Worm (Caenorhabditis elegans) whole organism, young adult: Measurements from ENCODE around the gene snfc-5.

Experiments used
- C17E4.6 ChIP-seq: fragments of 200-800 bp; sonication (Bioruptor generic); IDR thresholded peaks from 2 replicates; pipeline ENCODE4 v1.3.6; 2022; ENCODE audit warnings: missing genetic modification reagents, missing genetic modification characterization, missing compliant biosample characterization
- D2030.7 ChIP-seq: fragments of 200-800 bp; sonication (Bioruptor generic); IDR thresholded peaks from 2 replicates; pipeline ENCODE4 v1.3.6; 2022; ENCODE audit warnings: missing genetic modification reagents, missing genetic modification characterization, missing compliant biosample characterization
- F23B12.7 ChIP-seq: sonication (generic microtip); optimal IDR thresholded peaks from 2 replicates; lab custom pipeline; 2017; ENCODE audit warnings: missing genetic modification characterization, mild to moderate bottlenecking, missing compliant biosample characterization, antibody characterized with exemption, moderate library complexity; ENCODE audit not compliant: insufficient read depth
- F33H1.4 ChIP-seq: fragments of 200-800 bp; sonication (Bioruptor generic); IDR thresholded peaks from 2 replicates; pipeline ENCODE4 v1.3.6; 2022; ENCODE audit warnings: missing genetic modification reagents, missing genetic modification characterization, missing compliant biosample characterization
- F37B4.10 ChIP-seq: fragments of 200-800 bp; sonication (Bioruptor generic); IDR thresholded peaks from 2 replicates; pipeline ENCODE4 v1.3.6; 2022; ENCODE audit warnings: missing genetic modification characterization, missing compliant biosample characterization
- F49E8.2 ChIP-seq: sonication (generic microtip); optimal IDR thresholded peaks from 3 replicates; lab custom pipeline; 2017; ENCODE audit warnings: missing genetic modification characterization, mild to moderate bottlenecking, missing compliant biosample characterization, antibody characterized with exemption, moderate library complexity; ENCODE audit not compliant: insufficient read depth
- Y53G8AR.9 ChIP-seq: fragments of 200-800 bp; sonication (Bioruptor generic); conservative IDR thresholded peaks from 2 replicates; pipeline ENCODE4 v1.3.6; 2022; ENCODE audit warnings: missing genetic modification reagents, missing genetic modification characterization, missing compliant biosample characterization
- Y56A3A.18 ChIP-seq: fragments of 200-800 bp; sonication (Bioruptor generic); IDR thresholded peaks from 2 replicates; pipeline ENCODE4 v1.3.6; 2022; ENCODE audit warnings: missing genetic modification reagents, missing genetic modification characterization, missing compliant biosample characterization
- Y67H2A.10 ChIP-seq: fragments of 200-800 bp; sonication (Bioruptor generic); conservative IDR thresholded peaks from 2 replicates; pipeline ENCODE4 v1.3.6; 2022; ENCODE audit warnings: missing genetic modification reagents, missing genetic modification characterization, missing compliant biosample characterization
- Y79H2A.3 ChIP-seq: fragments of 200-800 bp; sonication (Bioruptor generic); conservative IDR thresholded peaks from 2 replicates; pipeline ENCODE4 v1.3.6; 2022; ENCODE audit warnings: missing genetic modification reagents, missing genetic modification characterization, missing compliant biosample characterization
- atf-7 ChIP-seq: sonication (generic microtip); optimal IDR thresholded peaks from 2 replicates; lab custom pipeline; 2017; ENCODE audit warnings: mild to moderate bottlenecking, missing genetic modification characterization, missing compliant biosample characterization
- athp-1 ChIP-seq: sonication (generic microtip); optimal IDR thresholded peaks from 2 replicates; lab custom pipeline; 2017; ENCODE audit warnings: mild to moderate bottlenecking, missing genetic modification characterization, missing compliant biosample characterization
- ccch-3 ChIP-seq: fragments of 200-800 bp; sonication (Bioruptor generic); optimal IDR thresholded peaks from 2 replicates; lab custom pipeline; 2018; ENCODE audit warnings: mild to moderate bottlenecking, missing genetic modification characterization, missing compliant biosample characterization
- cebp-1 ChIP-seq, 2 experiments: fragments of 200-800 bp in 1 of 2; sonication (Bioruptor generic) in 1 of 2; sonication (generic microtip) in 1 of 2; IDR thresholded peaks in 1 of 2; optimal IDR thresholded peaks in 1 of 2; 2 replicates each; pipeline versions ENCODE4 v1.3.6 to Lab custom; 2017 to 2022; ENCODE audit warnings: missing compliant biosample characterization in 2 of 2, missing genetic modification characterization in 2 of 2, mild to moderate bottlenecking in 1 of 2, missing genetic modification reagents in 1 of 2, moderate library complexity in 1 of 2
- cebp-2 ChIP-seq: fragments of 200-800 bp; sonication (Bioruptor generic); IDR thresholded peaks from 2 replicates; pipeline ENCODE4 v1.3.6; 2022; ENCODE audit warnings: missing genetic modification characterization, missing compliant biosample characterization
- chd-7 ChIP-seq: sonication (generic microtip); optimal IDR thresholded peaks from 2 replicates; lab custom pipeline; 2016; ENCODE audit warnings: mild to moderate bottlenecking, missing genetic modification characterization, moderate library complexity, missing compliant biosample characterization
- dpl-1 ChIP-seq: fragments of 150-350 bp; optimal IDR thresholded peaks from 2 replicates; lab custom pipeline; 2014; ENCODE audit warnings: missing biosample characterization, missing genetic modification reagents, missing genetic modification characterization
- egl-18 ChIP-seq: fragments of 200-800 bp; sonication (Bioruptor generic); IDR thresholded peaks from 2 replicates; pipeline ENCODE4 v1.3.6; 2022; ENCODE audit warnings: missing genetic modification reagents, missing genetic modification characterization, missing compliant biosample characterization
- ets-4 ChIP-seq: fragments of 200-800 bp; sonication (Bioruptor generic); optimal IDR thresholded peaks from 2 replicates; lab custom pipeline; 2018; ENCODE audit warnings: mild to moderate bottlenecking, missing genetic modification characterization, missing compliant biosample characterization
- him-1 ChIP-seq: sonication (generic microtip); optimal IDR thresholded peaks from 2 replicates; lab custom pipeline; 2016; ENCODE audit warnings: missing genotype, missing genetic modification reagents, missing genetic modification characterization, missing compliant biosample characterization
- hlh-12 ChIP-seq: sonication (generic microtip); optimal IDR thresholded peaks from 2 replicates; lab custom pipeline; 2016; ENCODE audit warnings: missing genetic modification characterization, missing compliant biosample characterization
- hmg-20 ChIP-seq: fragments of 200-800 bp; sonication (Bioruptor generic); IDR thresholded peaks from 2 replicates; pipeline ENCODE4 v1.3.6; 2022; ENCODE audit warnings: missing genetic modification reagents, missing genetic modification characterization, missing compliant biosample characterization
- hsf-1 ChIP-seq: fragments of 200-800 bp; sonication (Bioruptor generic); IDR thresholded peaks from 2 replicates; pipeline ENCODE4 v1.3.6; 2022; ENCODE audit warnings: missing genetic modification reagents, missing genetic modification characterization, missing compliant biosample characterization
- lin-26 ChIP-seq: fragments of 200-800 bp; sonication (Bioruptor generic); IDR thresholded peaks from 2 replicates; pipeline ENCODE4 v1.3.6; 2022; ENCODE audit warnings: missing genetic modification reagents, missing genetic modification characterization, missing compliant biosample characterization
- lin-54 ChIP-seq: fragments of 200-800 bp; sonication (Bioruptor generic); optimal IDR thresholded peaks from 2 replicates; lab custom pipeline; 2018; ENCODE audit warnings: mild to moderate bottlenecking, missing genetic modification characterization, missing compliant biosample characterization
- lsl-1 ChIP-seq: fragments of 200-800 bp; sonication (Bioruptor generic); optimal IDR thresholded peaks from 2 replicates; lab custom pipeline; 2018; ENCODE audit warnings: mild to moderate bottlenecking, missing genetic modification characterization, moderate library complexity, missing compliant biosample characterization
- madf-3 ChIP-seq: fragments of 200-800 bp; sonication (Bioruptor generic); IDR thresholded peaks from 2 replicates; pipeline ENCODE4 v1.3.6; 2022; ENCODE audit warnings: missing genetic modification reagents, missing genetic modification characterization, missing compliant biosample characterization
- mcd-1 ChIP-seq: fragments of 200-800 bp; sonication (Bioruptor generic); IDR thresholded peaks from 2 replicates; pipeline ENCODE4 v1.3.6; 2022; ENCODE audit warnings: missing genetic modification reagents, missing genetic modification characterization, missing compliant biosample characterization
- mxl-1 ChIP-seq: sonication (generic microtip); optimal IDR thresholded peaks from 2 replicates; lab custom pipeline; 2016; ENCODE audit warnings: missing genetic modification characterization, missing compliant biosample characterization
- nfya-1 ChIP-seq: sonication (generic microtip); optimal IDR thresholded peaks from 2 replicates; lab custom pipeline; 2017; ENCODE audit warnings: antibody characterized with exemption, missing compliant biosample characterization, missing genetic modification characterization, borderline replicate concordance; ENCODE audit not compliant: insufficient read depth
- nfya-2 ChIP-seq: fragments of 200-800 bp; sonication (Bioruptor generic); IDR thresholded peaks from 2 replicates; pipeline ENCODE4 v1.3.6; 2022; ENCODE audit warnings: missing genetic modification reagents, missing genetic modification characterization, missing compliant biosample characterization
- nfyb-1 ChIP-seq: fragments of 200-800 bp; sonication (Bioruptor generic); IDR thresholded peaks from 2 replicates; pipeline ENCODE4 v1.3.6; 2022; ENCODE audit warnings: missing genetic modification reagents, missing genetic modification characterization, missing compliant biosample characterization
- pbrm-1 ChIP-seq: fragments of 200-800 bp; sonication (Bioruptor generic); IDR thresholded peaks from 2 replicates; pipeline ENCODE4 v1.3.6; 2022; ENCODE audit warnings: missing genetic modification reagents, missing genetic modification characterization, missing compliant biosample characterization
- rcor-1 ChIP-seq: fragments of 200-800 bp; sonication (Bioruptor generic); IDR thresholded peaks from 2 replicates; pipeline ENCODE4 v1.3.6; 2022; ENCODE audit warnings: missing genetic modification reagents, missing genetic modification characterization, missing compliant biosample characterization
- snpc-4 ChIP-seq, 5 experiments: fragments of 150-350 bp in 1 of 5; sonication (generic microtip) in 4 of 5; optimal IDR thresholded peaks; 2 replicates each; lab custom pipeline; 2014 to 2018; ENCODE audit warnings: missing genetic modification characterization in 5 of 5, missing biosample characterization in 3 of 5, antibody characterized with exemption in 2 of 5, mild to moderate bottlenecking in 2 of 5, missing compliant biosample characterization in 2 of 5, missing genotype in 2 of 5, moderate library complexity in 2 of 5, missing genetic modification reagents in 1 of 5
- tbp1 ChIP-seq: fragments of 200-800 bp; sonication (Bioruptor generic); optimal IDR thresholded peaks from 2 replicates; lab custom pipeline; 2018; ENCODE audit warnings: mild to moderate bottlenecking, missing genetic modification characterization, missing compliant biosample characterization
- zim-3 ChIP-seq: sonication (generic microtip); optimal IDR thresholded peaks from 2 replicates; lab custom pipeline; 2017; ENCODE audit warnings: mild to moderate bottlenecking, missing genetic modification characterization, moderate library complexity, missing compliant biosample characterization
- ztf-25 ChIP-seq: fragments of 200-800 bp; sonication (Bioruptor generic); IDR thresholded peaks from 2 replicates; pipeline ENCODE4 v1.3.6; 2022; ENCODE audit warnings: missing genetic modification reagents, missing genetic modification characterization, missing compliant biosample characterization
- ztf-28 ChIP-seq: fragments of 200-800 bp; sonication (Bioruptor generic); IDR thresholded peaks from 2 replicates; pipeline ENCODE4 v1.3.6; 2022; ENCODE audit warnings: missing genetic modification reagents, missing genetic modification characterization, missing compliant biosample characterization

The snfc-5 gene

DNA sequence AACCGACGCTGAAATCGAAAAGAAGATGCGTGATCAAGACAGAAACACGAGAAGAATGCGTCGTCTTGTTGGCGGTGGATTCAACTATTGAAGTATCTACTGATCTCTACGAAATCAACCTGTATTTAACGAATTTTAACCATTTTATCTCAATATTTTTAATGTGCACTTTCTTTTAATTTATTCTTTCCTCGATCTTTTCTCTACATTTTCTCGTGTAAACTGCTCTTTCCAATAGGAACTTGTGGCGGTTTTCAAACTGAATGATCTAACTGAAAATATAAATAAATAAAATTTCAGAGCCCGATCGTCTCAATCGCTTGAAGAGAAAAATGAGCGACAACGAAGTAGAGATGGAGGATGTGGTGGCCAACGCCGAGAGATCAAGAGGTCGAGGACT is 1.4 kb downstream of the snfc-5 start, which contains the start of gene rnp-4:
TSS of gene rnp-4 (plus strand) at position 301 of the 400 bp plus-strand sequence.
- TF ChIP-seq Y53G8AR.9 (GFP tag; lab: Robert Waterston, UW): 0 out of 2 replicates have a peak, but pooled peaks have one; percentile 17
- TF ChIP-seq cebp-2 (GFP tag; lab: Robert Waterston, UW): no peak
- 0 out of 2 replicates have a peak, but pooled peaks have one; percentile 29 for TF ChIP-seq hsf-1 (GFP tag; lab: Robert Waterston, UW)
- peak; percentile 39; the same call in 1 of the 2 replicates for TF ChIP-seq lin-26 (GFP tag; lab: Robert Waterston, UW)

DNA sequence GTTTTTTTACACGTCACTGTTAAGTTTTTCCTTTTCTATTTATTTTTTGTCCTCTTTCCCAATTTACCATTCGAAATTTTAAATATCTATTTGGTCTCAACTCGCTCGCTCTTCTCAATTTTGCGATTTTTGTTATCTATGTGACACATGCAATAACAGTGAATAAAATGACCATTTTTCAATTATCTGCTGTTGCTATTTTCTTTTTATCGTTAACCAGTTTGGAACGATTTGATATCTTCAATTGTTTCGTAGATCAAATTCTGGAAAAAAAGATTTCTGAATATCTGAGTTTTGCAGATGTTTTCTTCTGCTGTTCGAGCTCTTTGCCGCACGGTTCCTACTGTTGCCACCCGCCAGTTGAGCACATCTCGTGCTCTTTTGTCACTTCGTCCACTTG is 2.6 kb downstream of the snfc-5 start, which contains the start of gene prdx-3:
TSS of gene prdx-3 (plus strand) at position 301 of the 400 bp plus-strand sequence.
- TF ChIP-seq him-1 (tag; lab: Kevin White, UChicago): no peak
- no peak for TF ChIP-seq ztf-25
- TF ChIP-seq ccch-3 (GFP tag; lab: Kevin White, UChicago): no peak
- TF ChIP-seq lin-26 (GFP tag; lab: Robert Waterston, UW): no peak
- no peak for TF ChIP-seq hlh-12
- no peak for TF ChIP-seq dpl-1 (GFP tag; lab: Kevin White, UChicago)
- TF ChIP-seq cebp-1 (GFP tag; IDR thresholded peaks at IDR 0.05; lab: Robert Waterston, UW): no peak
- TF ChIP-seq cebp-1 (tag; optimal IDR thresholded peaks at IDR 0.05; lab: Kevin White, UChicago): no peak
- TF ChIP-seq mcd-1 (GFP tag; lab: Robert Waterston, UW): no peak
- no peak for TF ChIP-seq ztf-28 (GFP tag; lab: Robert Waterston, UW)
- no peak for TF ChIP-seq lin-54
- no peak for TF ChIP-seq hsf-1 (GFP tag; lab: Robert Waterston, UW)
- no peak for TF ChIP-seq D2030.7 (GFP tag; lab: Robert Waterston, UW)
- TF ChIP-seq ets-4 (GFP tag; lab: Kevin White, UChicago): no peak
- TF ChIP-seq hmg-20: no peak
- no peak for TF ChIP-seq madf-3 (GFP tag; lab: Robert Waterston, UW)
- no peak for TF ChIP-seq nfya-2 (GFP tag; lab: Robert Waterston, UW)
- no peak for TF ChIP-seq F33H1.4 (GFP tag; lab: Robert Waterston, UW)

DNA sequence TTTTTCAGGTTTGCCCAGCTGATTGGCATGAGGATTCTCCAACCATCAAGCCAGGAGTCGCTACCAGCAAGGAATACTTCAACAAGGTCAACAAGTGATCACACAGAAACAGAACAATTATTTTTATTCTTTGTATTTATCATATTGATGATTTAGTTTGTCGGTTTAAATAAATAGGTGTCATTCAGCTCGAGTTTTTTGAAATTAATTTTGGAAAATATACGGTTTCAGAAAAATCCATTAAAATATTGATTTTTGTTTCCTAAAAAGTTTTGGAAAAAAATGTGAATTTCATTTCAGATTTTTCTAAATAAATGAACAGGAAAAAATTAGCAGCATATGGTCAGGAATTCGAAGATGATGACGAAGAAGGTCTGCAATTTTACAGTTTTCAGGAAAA is 3.7 kb downstream of the snfc-5 start, which contains the start of gene gpch-1:
TSS of gene gpch-1 (plus strand) at position 301 of the 400 bp plus-strand sequence.
- TF ChIP-seq lsl-1 (GFP tag; lab: Kevin White, UChicago) (no peak), athp-1 (no peak), him-1 (tag; lab: Kevin White, UChicago) (no peak), Y56A3A.18 (GFP tag; lab: Robert Waterston, UW) (no peak), nfyb-1 (no peak), nfya-1 (tag; lab: Kevin White, UChicago) (no peak)

DNA sequence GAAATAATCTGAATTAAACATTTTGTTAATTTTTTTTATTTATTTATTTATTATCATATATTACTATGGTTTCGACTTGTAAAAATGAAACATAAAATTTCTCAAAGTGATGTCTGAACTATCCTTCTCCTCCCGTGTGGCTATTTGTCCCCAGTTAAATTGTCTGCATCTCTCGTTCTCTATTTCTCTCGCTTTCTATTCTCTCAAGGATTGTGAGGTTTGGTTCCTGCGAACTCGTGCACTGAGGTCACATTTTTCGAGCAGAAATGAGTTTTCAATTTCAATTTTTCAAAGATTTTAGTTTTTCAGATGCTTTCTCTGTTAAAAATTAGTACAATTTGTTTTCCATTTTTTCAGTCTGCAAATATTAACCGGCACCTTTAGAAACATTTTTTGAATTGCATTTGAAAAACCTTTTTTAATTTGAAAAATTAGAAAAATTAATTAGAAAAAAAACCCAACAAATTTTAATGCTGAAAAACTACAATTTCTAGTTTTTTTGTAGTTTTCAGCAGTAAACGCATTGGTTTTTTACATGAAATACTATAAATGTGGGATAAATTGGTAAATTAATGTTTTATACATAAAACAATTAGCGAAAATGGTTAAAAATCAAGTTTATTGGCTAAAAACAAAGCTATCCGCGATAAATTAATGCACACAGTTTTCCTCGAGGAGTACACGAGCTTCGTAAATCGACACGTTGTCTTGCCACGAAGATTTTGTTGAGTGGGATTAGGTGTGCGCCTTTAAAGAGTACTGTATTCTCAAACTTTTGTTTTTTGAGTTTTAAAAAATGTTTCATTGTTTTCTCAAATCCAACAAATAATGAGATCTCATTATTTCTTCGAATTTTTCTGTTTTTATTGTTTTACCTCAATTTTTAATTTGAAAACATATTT is 7.8 kb downstream of the snfc-5 start:
- TF ChIP-seq Y67H2A.10 (GFP tag; lab: Robert Waterston, UW) (no peak), C17E4.6 (no peak), atf-7 (tag; lab: Kevin White, UChicago) (no peak), egl-18 (no peak), hmg-20 (no peak), dpl-1 (GFP tag; lab: Kevin White, UChicago) (no peak), cebp-1 (GFP tag; IDR thresholded peaks at IDR 0.05; lab: Robert Waterston, UW) (no peak), cebp-1 (tag; optimal IDR thresholded peaks at IDR 0.05; lab: Kevin White, UChicago) (peak; percentile 45), F49E8.2 (tag; lab: Kevin White, UChicago) (no peak), pbrm-1 (no peak), snpc-4 (GFP tag; optimal IDR thresholded peaks at IDR 0.05; lab: Kevin White, UChicago) (no peak), snpc-4 (tag; optimal IDR thresholded peaks at IDR 0.05; lab: Kevin White, UChicago) (peak in 2 of 4 experiments; percentile 3 to 6), Y79H2A.3 (GFP tag; lab: Robert Waterston, UW) (no peak), chd-7 (tag; lab: Kevin White, UChicago) (no peak), tbp1 (GFP tag; lab: Kevin White, UChicago) (peak; percentile 30), F37B4.10 (no peak), mxl-1 (tag; lab: Kevin White, UChicago) (no peak), zim-3 (tag; lab: Kevin White, UChicago) (no peak), F23B12.7 (peak; percentile 21), rcor-1 (GFP tag; lab: Robert Waterston, UW) (no peak), lin-54 (peak; percentile 23)
